Fruit fly (Drosophila melanogaster) Kc167 (cell line): ENCODE measurements around the gene mei-217.

Source experiments
- h ChIP-seq: fragments of >200 bp; optimal IDR thresholded peaks from 3 replicates; lab custom pipeline; 2018; ENCODE audit warnings: missing external identifiers
- insv ChIP-seq: fragments of >200 bp; optimal IDR thresholded peaks from 3 replicates; lab custom pipeline; 2018; ENCODE audit warnings: missing external identifiers
- ttk ChIP-seq: sonication (Bioruptor generic); optimal IDR thresholded peaks from 2 replicates; lab custom pipeline; 2017; ENCODE audit warnings: missing external identifiers

DNA sequence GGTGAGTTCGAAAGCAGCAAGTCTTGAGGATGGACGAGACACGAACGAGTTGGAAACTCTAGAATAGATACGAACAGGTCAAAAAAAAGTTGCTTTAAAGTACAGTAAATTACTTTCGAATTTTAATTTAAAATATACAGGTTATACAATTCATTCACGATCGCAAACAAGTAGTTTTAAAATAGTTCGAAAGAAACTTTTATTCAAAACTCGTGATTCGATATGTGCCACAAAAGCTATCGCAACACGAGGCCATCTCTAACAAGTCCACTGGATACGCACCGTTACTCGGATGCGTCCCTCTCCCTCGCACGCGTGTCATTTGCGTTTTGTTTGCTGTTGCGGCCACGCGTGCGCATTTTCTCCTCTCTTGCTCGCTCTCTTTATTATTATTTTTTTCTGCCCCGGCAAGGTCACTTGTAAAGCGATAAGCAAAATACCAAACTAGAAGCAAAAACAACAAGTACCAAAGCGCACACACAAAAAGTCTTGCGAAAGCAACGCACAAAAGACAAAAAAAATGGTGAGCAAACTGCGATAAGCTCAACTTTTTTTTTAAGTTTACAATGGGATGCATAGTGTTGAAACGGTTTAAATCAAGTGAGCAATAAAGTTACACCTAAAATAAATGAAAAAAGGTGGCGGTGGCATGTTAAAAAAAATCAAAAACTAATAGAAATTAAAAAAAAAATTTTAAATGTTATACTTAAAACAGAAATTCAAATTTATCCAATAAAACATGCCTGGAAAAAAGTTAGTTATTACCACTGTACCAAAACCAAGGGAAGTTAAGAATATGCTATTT is 17.6 kb downstream of the mei-217 start:
- no peak for TF ChIP-seq h (lab: Kevin White, UChicago)
- no peak for TF ChIP-seq insv
- no peak for TF ChIP-seq ttk
